Worm (Caenorhabditis elegans): ENCODE data around the gene srw-107.

DNA sequence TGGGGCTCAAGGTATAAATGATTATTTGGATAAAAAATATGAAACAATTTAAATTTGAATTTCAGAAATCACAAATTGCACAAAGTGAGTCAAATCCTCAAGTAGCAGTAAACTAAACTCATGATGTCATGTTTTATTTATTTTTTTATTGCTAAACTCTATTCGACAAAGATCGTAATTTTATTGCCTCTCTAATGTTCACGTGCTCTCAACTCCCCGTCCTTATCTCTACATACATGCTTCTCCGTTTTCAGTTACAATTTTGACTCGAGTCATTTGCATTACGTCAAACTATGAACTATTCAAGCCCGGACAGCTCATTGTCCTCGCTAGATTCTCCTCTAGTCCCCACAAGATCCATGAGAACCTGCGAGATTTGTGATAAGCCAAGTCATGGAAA lies 46.9 kb downstream of the srw-107 start, which contains the start of gene nhr-99:
- TF ChIP-seq zip-5 (tag; optimal IDR thresholded peaks at IDR 0.05): no peak
- TF ChIP-seq pax-1 (tag; optimal IDR thresholded peaks at IDR 0.05): no peak
- no peak for TF ChIP-seq nfya-1 (tag; optimal IDR thresholded peaks at IDR 0.05)
- TF ChIP-seq ceh-2 (tag; optimal IDR thresholded peaks at IDR 0.05): no peak
- no peak for TF ChIP-seq Y22D7AL.16 (tag; optimal IDR thresholded peaks at IDR 0.05)
- TF ChIP-seq ceh-24 (tag; optimal IDR thresholded peaks at IDR 0.05): no peak
- no peak for TF ChIP-seq ama-1 (optimal IDR thresholded peaks at IDR 0.05)
- TF ChIP-seq pqm-1 (tag; optimal IDR thresholded peaks at IDR 0.05): no peak
- TF ChIP-seq dve-1 (tag; optimal IDR thresholded peaks at IDR 0.05): no peak
- TF ChIP-seq fkh-6 (tag; optimal IDR thresholded peaks at IDR 0.05): no peak
- no peak for TF ChIP-seq tbx-2 (tag; optimal IDR thresholded peaks at IDR 0.05)
